Worm (Caenorhabditis elegans) whole organism, L4 larva: Measurements from ENCODE around the gene T24E12.13.

Experiments used
- F26F4.8 ChIP-seq: fragments of 200-800 bp; sonication (Bioruptor generic); conservative IDR thresholded peaks from 2 replicates; pipeline ENCODE4 v1.3.6; 2022; ENCODE audit warnings: missing genetic modification characterization, missing compliant biosample characterization
- F49E8.2 ChIP-seq: sonication (generic microtip); optimal IDR thresholded peaks from 2 replicates; lab custom pipeline; 2016; ENCODE audit warnings: missing compliant biosample characterization, mild to moderate bottlenecking, missing genetic modification characterization, borderline replicate concordance
- R02D3.7 ChIP-seq: fragments of 150-350 bp; sonication (generic microtip); optimal IDR thresholded peaks from 3 replicates; lab custom pipeline; 2014; ENCODE audit warnings: missing biosample characterization, missing genetic modification characterization
- T20F7.1 ChIP-seq: fragments of 200-800 bp; sonication (Bioruptor generic); optimal IDR thresholded peaks from 2 replicates; lab custom pipeline; 2018; ENCODE audit warnings: mild to moderate bottlenecking, missing genetic modification characterization, missing compliant biosample characterization
- T26A8.4 ChIP-seq: fragments of 200-800 bp; sonication (Bioruptor generic); IDR thresholded peaks from 2 replicates; pipeline ENCODE4 v1.3.6; 2022; ENCODE audit warnings: missing genetic modification characterization, missing compliant biosample characterization
- Y48G9A.11 ChIP-seq: fragments of 200-800 bp; sonication (Bioruptor generic); IDR thresholded peaks from 2 replicates; pipeline ENCODE4 v1.3.6; 2022; ENCODE audit warnings: missing genetic modification reagents, missing genetic modification characterization, missing compliant biosample characterization
- aly-2 ChIP-seq: sonication (generic microtip); optimal IDR thresholded peaks from 2 replicates; lab custom pipeline; 2018; ENCODE audit warnings: missing biosample characterization, missing genetic modification characterization
- ama-1 ChIP-seq: fragments of 150-350 bp; optimal IDR thresholded peaks from 2 replicates; lab custom pipeline; 2014; ENCODE audit warnings: inconsistent platforms, mixed read lengths
- attf-4 ChIP-seq: sonication (generic microtip); optimal IDR thresholded peaks from 3 replicates; lab custom pipeline; 2017; ENCODE audit warnings: missing biosample characterization, missing genetic modification characterization
- ceh-20 ChIP-seq: fragments of 200-800 bp; sonication (Bioruptor generic); IDR thresholded peaks from 2 replicates; pipeline ENCODE4 v1.3.6; 2022; ENCODE audit warnings: missing genetic modification reagents, missing genetic modification characterization, missing compliant biosample characterization
- ceh-62 ChIP-seq: sonication (generic microtip); optimal IDR thresholded peaks from 2 replicates; lab custom pipeline; 2017; ENCODE audit warnings: missing biosample characterization, missing genetic modification characterization
- ceh-82 ChIP-seq: sonication (generic microtip); optimal IDR thresholded peaks from 2 replicates; lab custom pipeline; 2017; ENCODE audit warnings: missing biosample characterization, missing genetic modification characterization
- cey-2 ChIP-seq: sonication (generic microtip); optimal IDR thresholded peaks from 3 replicates; lab custom pipeline; 2017; ENCODE audit warnings: missing genetic modification characterization, mild to moderate bottlenecking, missing compliant biosample characterization, antibody characterized with exemption, borderline replicate concordance; ENCODE audit not compliant: insufficient read depth
- ctbp-1 ChIP-seq: fragments of 200-800 bp; sonication (Bioruptor generic); IDR thresholded peaks from 2 replicates; pipeline ENCODE4 v1.3.6; 2022; ENCODE audit warnings: missing genetic modification reagents, missing genetic modification characterization, missing compliant biosample characterization
- daf-8 ChIP-seq: fragments of 200-800 bp; sonication (Bioruptor generic); IDR thresholded peaks from 2 replicates; pipeline ENCODE4 v1.3.6; 2022; ENCODE audit warnings: missing genetic modification characterization, missing compliant biosample characterization
- dmd-6 ChIP-seq: fragments of 200-800 bp; sonication (Bioruptor generic); IDR thresholded peaks from 2 replicates; pipeline ENCODE4 v1.3.6; 2022; ENCODE audit warnings: missing genetic modification reagents, missing genetic modification characterization, missing compliant biosample characterization
- dmd-8 ChIP-seq: fragments of 200-800 bp; sonication (Bioruptor generic); IDR thresholded peaks from 2 replicates; pipeline ENCODE4 v1.3.6; 2022; ENCODE audit warnings: missing genetic modification characterization, missing compliant biosample characterization
- egl-27 ChIP-seq: sonication (generic microtip); optimal IDR thresholded peaks from 3 replicates; lab custom pipeline; 2017; ENCODE audit warnings: missing biosample characterization, missing genetic modification reagents, missing genetic modification characterization
- egl-43 ChIP-seq: fragments of 200-800 bp; sonication (Bioruptor generic); IDR thresholded peaks from 2 replicates; pipeline ENCODE4 v1.3.6; 2022; ENCODE audit warnings: missing genetic modification reagents, missing genetic modification characterization, missing compliant biosample characterization
- fos-1 ChIP-seq: fragments of 150-350 bp; optimal IDR thresholded peaks from 2 replicates; lab custom pipeline; 2014; ENCODE audit warnings: missing biosample characterization, missing genetic modification characterization
- gei-8 ChIP-seq: fragments of 200-800 bp; sonication (Bioruptor generic); optimal IDR thresholded peaks from 2 replicates; lab custom pipeline; 2018; ENCODE audit warnings: mild to moderate bottlenecking, missing genetic modification characterization, missing compliant biosample characterization
- jun-1 ChIP-seq: fragments of 150-350 bp; optimal IDR thresholded peaks from 2 replicates; lab custom pipeline; 2014; ENCODE audit warnings: missing biosample characterization, missing genetic modification reagents, missing genetic modification characterization
- lim-7 ChIP-seq: fragments of 200-800 bp; sonication (Bioruptor generic); IDR thresholded peaks from 2 replicates; pipeline ENCODE4 v1.3.6; 2022; ENCODE audit warnings: missing genetic modification characterization, missing compliant biosample characterization
- lir-3 ChIP-seq: sonication (generic microtip); optimal IDR thresholded peaks from 2 replicates; lab custom pipeline; 2016; ENCODE audit warnings: mild to moderate bottlenecking, missing genetic modification characterization, missing compliant biosample characterization
- mdl-1 ChIP-seq, 2 experiments: fragments of 150-350 bp in 1 of 2; sonication (generic microtip) in 1 of 2; optimal IDR thresholded peaks; 2 replicates each; lab custom pipeline; 2014 to 2017; ENCODE audit warnings: missing biosample characterization in 2 of 2, missing genetic modification characterization in 2 of 2
- mxl-3 ChIP-seq: fragments of 200-800 bp; sonication (Bioruptor generic); optimal IDR thresholded peaks from 2 replicates; lab custom pipeline; 2018; ENCODE audit warnings: mild to moderate bottlenecking, missing genetic modification characterization, missing compliant biosample characterization
- nhr-102 ChIP-seq: sonication (generic microtip); optimal IDR thresholded peaks from 2 replicates; lab custom pipeline; 2016; ENCODE audit warnings: mild to moderate bottlenecking, missing genetic modification characterization, moderate library complexity, missing compliant biosample characterization
- nhr-237 ChIP-seq: sonication (generic microtip); optimal IDR thresholded peaks from 2 replicates; lab custom pipeline; 2017; ENCODE audit warnings: missing biosample characterization, missing genetic modification characterization
- nhr-25 ChIP-seq: sonication (generic microtip); optimal IDR thresholded peaks from 2 replicates; lab custom pipeline; 2017; ENCODE audit warnings: missing genetic modification characterization, mild to moderate bottlenecking, missing compliant biosample characterization, antibody characterized with exemption, moderate library complexity, borderline replicate concordance; ENCODE audit not compliant: insufficient read depth
- nhr-41 ChIP-seq: fragments of 200-800 bp; sonication (Bioruptor generic); IDR thresholded peaks from 2 replicates; pipeline ENCODE4 v1.3.6; 2022; ENCODE audit warnings: missing genetic modification reagents, missing genetic modification characterization, missing compliant biosample characterization
- nhr-42 ChIP-seq: fragments of 200-800 bp; sonication (Bioruptor generic); IDR thresholded peaks from 2 replicates; pipeline ENCODE4 v1.3.6; 2022; ENCODE audit warnings: missing genetic modification characterization, missing compliant biosample characterization
- nhr-48 ChIP-seq: sonication (generic microtip); optimal IDR thresholded peaks from 2 replicates; lab custom pipeline; 2016; ENCODE audit warnings: mild to moderate bottlenecking, missing genetic modification characterization, missing compliant biosample characterization
- nhr-76 ChIP-seq: fragments of 150-350 bp; optimal IDR thresholded peaks from 2 replicates; lab custom pipeline; 2014; ENCODE audit warnings: missing biosample characterization, missing genetic modification characterization
- nhr-77 ChIP-seq: fragments of 150-350 bp; optimal IDR thresholded peaks from 2 replicates; lab custom pipeline; 2014; ENCODE audit warnings: missing biosample characterization, missing genetic modification characterization
- pha-4 ChIP-seq, 2 experiments: fragments of 150-350 bp in 1 of 2; fragments of 200-800 bp in 1 of 2; sonication (Bioruptor generic) in 1 of 2; IDR thresholded peaks in 1 of 2; optimal IDR thresholded peaks in 1 of 2; 2 replicates each; pipeline versions ENCODE4 v1.3.6 to Lab custom; 2014 to 2022; ENCODE audit warnings: missing genetic modification characterization in 2 of 2, missing genetic modification reagents in 2 of 2, missing biosample characterization in 1 of 2, missing compliant biosample characterization in 1 of 2
- pqm-1 ChIP-seq: sonication (generic microtip); optimal IDR thresholded peaks from 2 replicates; lab custom pipeline; 2017; ENCODE audit warnings: missing biosample characterization, missing genetic modification characterization
- rbr-2 ChIP-seq: sonication (generic microtip); optimal IDR thresholded peaks from 2 replicates; lab custom pipeline; 2016; ENCODE audit warnings: missing genotype, missing genetic modification characterization, missing compliant biosample characterization
- set-16 ChIP-seq: fragments of 200-800 bp; sonication (Bioruptor generic); IDR thresholded peaks from 2 replicates; pipeline ENCODE4 v1.3.6; 2022; ENCODE audit warnings: missing genetic modification reagents, missing genetic modification characterization, missing compliant biosample characterization
- skn-1 ChIP-seq: fragments of 150-350 bp; optimal IDR thresholded peaks from 2 replicates; lab custom pipeline; 2014; ENCODE audit warnings: missing biosample characterization, missing genetic modification characterization
- spr-1 ChIP-seq: sonication (generic microtip); optimal IDR thresholded peaks from 2 replicates; lab custom pipeline; 2016; ENCODE audit warnings: mild to moderate bottlenecking, missing genetic modification characterization, missing compliant biosample characterization
- tag-97 ChIP-seq: fragments of 200-800 bp; sonication (Bioruptor generic); IDR thresholded peaks from 2 replicates; pipeline ENCODE4 v1.3.6; 2022; ENCODE audit warnings: missing genetic modification characterization, missing compliant biosample characterization
- tra-1 ChIP-seq: fragments of 200-800 bp; sonication (Bioruptor generic); IDR thresholded peaks from 2 replicates; pipeline ENCODE4 v1.3.6; 2022; ENCODE audit warnings: missing genetic modification reagents, missing genetic modification characterization, missing compliant biosample characterization
- unc-130 ChIP-seq: sonication (generic microtip); optimal IDR thresholded peaks from 2 replicates; lab custom pipeline; 2016; ENCODE audit warnings: missing genetic modification reagents, missing genetic modification characterization, missing compliant biosample characterization
- unc-62 ChIP-seq, 3 experiments: fragments of 150-350 bp in 1 of 3; sonication (generic microtip); optimal IDR thresholded peaks in 2 of 3; peaks in 1 of 3; 1 replicate in 1 of 3; 2 replicates in 2 of 3; lab custom pipeline; 2014 to 2017; ENCODE audit warnings: missing biosample characterization in 3 of 3, missing genetic modification characterization in 3 of 3, missing genetic modification reagents in 3 of 3, missing genotype in 1 of 3
- vab-7 ChIP-seq: fragments of 200-800 bp; sonication (Bioruptor generic); IDR thresholded peaks from 2 replicates; pipeline ENCODE4 v1.3.6; 2022; ENCODE audit warnings: missing genetic modification reagents, missing genetic modification characterization, missing compliant biosample characterization
- zag-1 ChIP-seq: fragments of 150-350 bp; optimal IDR thresholded peaks from 2 replicates; lab custom pipeline; 2014; ENCODE audit warnings: missing biosample characterization, missing genetic modification characterization
- ztf-7 ChIP-seq: fragments of 150-350 bp; optimal IDR thresholded peaks from 2 replicates; lab custom pipeline; 2014; ENCODE audit warnings: missing biosample characterization, missing genetic modification characterization

T24E12.13 gene

DNA sequence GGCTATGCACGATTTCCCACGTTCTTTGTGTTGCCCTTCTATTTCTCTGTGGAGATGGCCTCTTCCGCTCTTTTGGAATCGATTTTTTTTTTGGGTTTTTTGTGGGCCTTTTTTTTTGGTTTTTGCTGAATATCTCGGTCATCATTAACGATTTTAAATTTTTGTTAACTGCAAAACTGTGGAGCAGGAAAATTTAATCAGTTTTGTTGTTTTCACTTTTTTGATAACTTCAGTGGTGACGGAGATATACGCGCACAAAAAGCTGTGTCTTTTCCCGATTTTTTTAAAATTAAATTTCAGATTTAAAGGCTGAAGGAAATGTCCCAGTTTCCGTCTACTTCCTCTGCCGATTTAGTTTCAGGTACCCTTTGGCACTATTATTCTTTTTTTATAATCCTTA lies 2.0 kb upstream of the T24E12.13 start, which contains the start of gene T24E12.1:
Gene T24E12.1, plus strand, starts transcription at position 301 of the 400 bp plus-strand sequence.
- TF ChIP-seq mdl-1 (tag; optimal IDR thresholded peaks at IDR 0.05; lab: Kevin White, UChicago) (no peak), tra-1 (GFP tag; lab: Robert Waterston, UW) (no peak), T20F7.1 (GFP tag; lab: Kevin White, UChicago) (no peak), F49E8.2 (no peak), nhr-48 (tag; lab: Kevin White, UChicago) (no peak)

DNA sequence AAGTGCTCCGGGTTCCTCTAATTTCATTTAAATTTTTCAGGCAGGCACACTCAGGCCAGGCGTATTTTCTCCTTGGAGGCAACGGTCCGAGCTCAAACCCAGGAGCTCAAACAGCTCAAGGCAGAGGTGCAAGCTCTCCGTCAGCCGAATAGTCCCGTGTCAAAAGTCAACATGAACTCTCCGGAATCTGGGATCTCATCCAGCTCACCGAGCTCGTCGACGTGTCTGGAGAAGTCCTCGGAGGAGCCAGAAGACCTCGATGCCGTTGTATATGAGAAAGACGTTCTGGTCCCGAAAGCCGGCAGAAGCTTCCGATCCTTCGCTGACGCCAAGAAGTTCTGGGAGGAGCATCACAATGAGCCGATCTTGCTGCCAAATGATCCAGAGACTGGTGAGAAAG lies 1.5 kb upstream of the T24E12.13 start:
- no peak for TF ChIP-seq spr-1 (tag; lab: Kevin White, UChicago)
- no peak for TF ChIP-seq unc-130 (GFP tag; lab: Kevin White, UChicago)
- TF ChIP-seq nhr-76 = no peak
- TF ChIP-seq lir-3 (tag; lab: Kevin White, UChicago) = no peak
- TF ChIP-seq set-16 (GFP tag; lab: Robert Waterston, UW) = peak; percentile 78

DNA sequence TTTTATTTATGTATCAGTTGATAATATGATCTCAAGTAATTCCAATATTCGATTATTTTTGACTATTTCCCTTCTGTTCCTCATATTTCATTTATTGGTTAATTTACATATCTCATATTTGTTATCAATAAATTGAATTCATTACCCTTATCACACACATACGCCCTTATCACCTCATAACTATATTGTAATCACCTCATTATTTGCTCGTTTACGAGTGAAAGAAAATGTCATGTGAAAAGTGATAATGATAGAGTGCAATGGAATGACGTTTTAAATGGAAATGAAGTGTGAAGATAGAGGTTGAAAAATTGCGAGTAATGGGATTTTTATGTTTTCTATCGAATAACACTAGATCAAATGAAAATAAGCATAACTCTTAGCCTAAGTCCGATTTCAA lies 713 bp upstream of the T24E12.13 start:
- no peak for TF ChIP-seq lim-7
- TF ChIP-seq nhr-25 = no peak
- peak; percentile 36 for TF ChIP-seq fos-1
- TF ChIP-seq skn-1 (tag; lab: Kevin White, UChicago) = no peak
- TF ChIP-seq T26A8.4 (GFP tag; lab: Robert Waterston, UW) = no peak
- TF ChIP-seq nhr-48 (tag; lab: Kevin White, UChicago) = no peak
- no peak for TF ChIP-seq R02D3.7
- TF ChIP-seq ztf-7 = no peak
- 0 out of 2 replicates have a peak, but pooled peaks have one; percentile 18 for TF ChIP-seq nhr-42 (GFP tag; lab: Robert Waterston, UW)
- TF ChIP-seq vab-7 (GFP tag; lab: Robert Waterston, UW) = no peak
- TF ChIP-seq T20F7.1 (GFP tag; lab: Kevin White, UChicago) = no peak
- TF ChIP-seq Y48G9A.11 (GFP tag; lab: Robert Waterston, UW) = no peak
- TF ChIP-seq nhr-102 = no peak
- peak; percentile 80 for TF ChIP-seq ceh-20
- no peak for TF ChIP-seq ceh-62
- peak; percentile 97 for TF ChIP-seq nhr-77 (tag; lab: Kevin White, UChicago)
- peak; percentile 21 for TF ChIP-seq cey-2 (tag; lab: Kevin White, UChicago)
- no peak for TF ChIP-seq daf-8 (GFP tag; lab: Robert Waterston, UW)
- TF ChIP-seq ceh-82 (tag; lab: Kevin White, UChicago) = no peak
- TF ChIP-seq egl-27 (tag; lab: Kevin White, UChicago) = no peak
- no peak for TF ChIP-seq tag-97 (GFP tag; lab: Robert Waterston, UW)
- peak; percentile 70 to 98 for TF ChIP-seq unc-62 (GFP tag; optimal IDR thresholded peaks at IDR 0.05 in 1 of 2; lab: Kevin White, UChicago)
- TF ChIP-seq unc-62 (tag; optimal IDR thresholded peaks at IDR 0.05; lab: Kevin White, UChicago) = no peak
- TF ChIP-seq dmd-6 (GFP tag; lab: Robert Waterston, UW) = peak; percentile 98
- TF ChIP-seq ama-1 (lab: Kevin White, UChicago) = no peak
- no peak for TF ChIP-seq jun-1 (tag; lab: Kevin White, UChicago)
- no peak for TF ChIP-seq nhr-41
- no peak for TF ChIP-seq pha-4 (GFP tag; IDR thresholded peaks at IDR 0.05; lab: Robert Waterston, UW)
- TF ChIP-seq pha-4 (tag; optimal IDR thresholded peaks at IDR 0.05; lab: Kevin White, UChicago) = no peak
- no peak for TF ChIP-seq egl-43 (GFP tag; lab: Robert Waterston, UW)
- TF ChIP-seq attf-4 = no peak
- TF ChIP-seq nhr-237 (tag; lab: Kevin White, UChicago) = no peak
- peak; percentile 96 for TF ChIP-seq tra-1 (GFP tag; lab: Robert Waterston, UW)
- no peak for TF ChIP-seq F26F4.8 (GFP tag; lab: Robert Waterston, UW)
- no peak for TF ChIP-seq ctbp-1 (GFP tag; lab: Robert Waterston, UW)
- no peak for TF ChIP-seq dmd-8 (GFP tag; lab: Robert Waterston, UW)
- no peak for TF ChIP-seq unc-130 (GFP tag; lab: Kevin White, UChicago)
- TF ChIP-seq gei-8 = no peak
- peak; percentile 100 for TF ChIP-seq pqm-1 (tag; lab: Kevin White, UChicago)
- TF ChIP-seq rbr-2 (tag; lab: Kevin White, UChicago) = no peak
- TF ChIP-seq zag-1 = no peak
- peak; percentile 50 for TF ChIP-seq mxl-3 (GFP tag; lab: Kevin White, UChicago)
- TF ChIP-seq aly-2 (tag; lab: Kevin White, UChicago) = no peak
